Fruit fly (Drosophila melanogaster) whole organism, adult: ENCODE measurements around the gene CG46281.

Experiments used
- CG12768 ChIP-seq: fragments of 200-800 bp; sonication (Bioruptor generic); optimal IDR thresholded peaks from 2 replicates; lab custom pipeline; 2017; ENCODE audit warnings: missing biosample characterization, missing genetic modification characterization, mild to moderate bottlenecking, moderate library complexity, missing genetic modification reagents
- CG5204 ChIP-seq: fragments of 200-800 bp; sonication (Bioruptor generic); optimal IDR thresholded peaks from 2 replicates; lab custom pipeline; 2016; ENCODE audit warnings: missing biosample characterization, missing genetic modification characterization
- CG7045 ChIP-seq: fragments of 200-800 bp; sonication (Bioruptor generic); optimal IDR thresholded peaks from 2 replicates; lab custom pipeline; 2017; ENCODE audit warnings: missing biosample characterization, mild to moderate bottlenecking, missing genetic modification characterization
- Clk ChIP-seq: fragments of 200-800 bp; sonication (Bioruptor generic); optimal IDR thresholded peaks from 2 replicates; lab custom pipeline; 2017; ENCODE audit warnings: missing biosample characterization, missing genetic modification characterization
- Mnt ChIP-seq: fragments of 200-800 bp; sonication (Bioruptor generic); optimal IDR thresholded peaks from 2 replicates; lab custom pipeline; 2016; ENCODE audit warnings: missing biosample characterization, mild to moderate bottlenecking, missing genetic modification characterization
- bab1 ChIP-seq: fragments of 200-800 bp; sonication (Bioruptor generic); optimal IDR thresholded peaks from 3 replicates; lab custom pipeline; 2019; ENCODE audit warnings: missing biosample characterization, mild to moderate bottlenecking, missing genetic modification characterization, moderate library complexity
- kay ChIP-seq: fragments of 200-800 bp; sonication (Bioruptor generic); peaks from one replicate; lab custom pipeline; 2016; ENCODE audit warnings: missing biosample characterization, missing genetic modification characterization, borderline replicate concordance
- toe ChIP-seq: fragments of 200-800 bp; sonication (Bioruptor generic); optimal IDR thresholded peaks from 2 replicates; lab custom pipeline; 2016; ENCODE audit warnings: missing biosample characterization, missing genetic modification characterization

dm6 chr3R:13036064-13036463 lies 6.0 kb upstream of the CG46281 start:
- TF ChIP-seq CG12768 (GFP tag; lab: Kevin White, UChicago) (no peak), CG7045 (GFP tag; lab: Kevin White, UChicago) (no peak), kay (GFP tag; lab: Kevin White, UChicago) (no peak), toe (GFP tag; lab: Kevin White, UChicago) (no peak), Clk (GFP tag; lab: Kevin White, UChicago) (no peak), CG5204 (GFP tag; lab: Kevin White, UChicago) (no peak), bab1 (GFP tag; lab: Kevin White, UChicago) (no peak), Mnt (GFP tag; lab: Kevin White, UChicago) (no peak)
